Worm (Caenorhabditis elegans) whole organism, L4/young adult: Measurements from ENCODE around the gene rbm-25.

ENCODE experiments used
- W03F9.2 ChIP-seq: fragments of 150-350 bp; optimal IDR thresholded peaks from 2 replicates; lab custom pipeline; 2014; ENCODE audit warnings: missing biosample characterization, missing genetic modification characterization
- dao-5 ChIP-seq: sonication (generic microtip); optimal IDR thresholded peaks from 2 replicates; lab custom pipeline; 2016; ENCODE audit warnings: missing genotype, missing genetic modification characterization, moderate library complexity, missing compliant biosample characterization
- him-1 ChIP-seq: sonication (generic microtip); optimal IDR thresholded peaks from 2 replicates; lab custom pipeline; 2016; ENCODE audit warnings: missing genotype, missing genetic modification reagents, missing genetic modification characterization, missing compliant biosample characterization

DNA sequence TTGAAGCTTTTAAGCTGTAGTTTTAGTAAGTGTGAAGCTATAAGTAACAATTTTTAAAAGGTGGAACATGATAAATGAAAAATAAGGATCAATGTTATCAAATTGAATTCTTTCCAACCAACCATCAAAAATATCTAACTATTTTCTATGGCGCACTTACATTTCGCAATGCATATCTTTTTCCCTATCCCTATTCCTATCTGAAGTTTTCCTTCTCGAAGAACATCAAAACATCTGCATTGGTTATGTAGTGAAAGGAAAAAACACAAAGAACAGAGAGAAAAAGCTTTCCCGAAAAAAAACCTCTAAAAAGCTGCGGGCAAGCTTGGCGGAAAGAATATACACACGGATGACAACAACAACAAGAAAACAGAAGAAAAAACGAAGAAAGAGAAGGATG lies 37.4 kb upstream of the rbm-25 start:
- TF ChIP-seq dao-5 (tag; lab: Kevin White, UChicago) (no peak), him-1 (no peak), W03F9.2 (tag; lab: Kevin White, UChicago) (no peak)
